Worm (Caenorhabditis elegans): ENCODE data around the gene T24A6.1.
"Not testable (repeated sequence)": the region's sequence is repeated elsewhere in the genome, so short reads cannot be mapped to it uniquely, and the experiment has no call there.

DNA sequence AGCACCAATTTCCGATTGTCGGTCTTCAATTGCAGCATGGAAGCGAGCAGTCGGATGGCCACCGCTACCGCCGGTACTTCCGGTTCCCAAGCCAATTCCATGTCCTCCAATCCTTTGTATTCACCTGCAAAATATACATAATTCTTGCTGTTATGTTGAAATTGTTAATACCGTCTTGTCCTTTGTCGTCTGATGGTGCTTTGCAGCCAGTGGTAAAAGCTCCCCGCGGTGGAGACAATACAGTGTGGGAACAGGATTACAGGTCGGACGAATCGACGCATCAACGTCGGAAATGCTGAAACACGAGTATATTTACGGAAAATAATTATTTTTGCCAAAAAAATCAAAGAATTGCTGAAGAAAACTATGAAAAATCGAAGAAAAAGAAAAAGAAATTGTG, 5.5 kb downstream of the T24A6.1 start, which contains the start of gene T24A6.17:
- not testable (repeated sequence) for TF ChIP-seq ama-1 (optimal IDR thresholded peaks at IDR 0.05); hmbx-1 (tag; optimal IDR thresholded peaks at IDR 0.05); tbx-37 (GFP tag; conservative IDR thresholded peaks at IDR 0.05); ceh-13 (GFP tag; optimal IDR thresholded peaks at IDR 0.05); B0310.2 (tag; optimal IDR thresholded peaks at IDR 0.05); flt-1 (GFP tag; IDR thresholded peaks at IDR 0.05)

Data from whole organism, early embryonic.